Fruit fly (Drosophila melanogaster) whole organism, pupa: Measurements from ENCODE around the gene ect.

Experiments used
- CG10348 ChIP-seq: fragments of 200-800 bp; sonication (Bioruptor generic); IDR thresholded peaks from 2 replicates; pipeline ENCODE4 v1.3.6; 2022; ENCODE audit warnings: missing biosample characterization, missing genetic modification characterization
- CG12605 ChIP-seq: fragments of 200-800 bp; sonication (Bioruptor generic); IDR thresholded peaks from 2 replicates; pipeline ENCODE4 v1.3.6; 2022; ENCODE audit warnings: missing biosample characterization, missing genetic modification characterization
- CG13204 ChIP-seq: fragments of 200-800 bp; sonication (Bioruptor generic); optimal IDR thresholded peaks from 2 replicates; lab custom pipeline; 2018; ENCODE audit warnings: missing biosample characterization, mild to moderate bottlenecking, missing genetic modification characterization, moderate library complexity
- CG14655 ChIP-seq: fragments of 200-800 bp; sonication (Bioruptor generic); optimal IDR thresholded peaks from 3 replicates; lab custom pipeline; 2017; ENCODE audit warnings: mild to moderate bottlenecking, missing biosample characterization, missing genetic modification reagents, missing genetic modification characterization
- CG15710 ChIP-seq: fragments of 200-800 bp; sonication (Bioruptor generic); optimal IDR thresholded peaks from 2 replicates; lab custom pipeline; 2018; ENCODE audit warnings: missing biosample characterization, mild to moderate bottlenecking, missing genetic modification characterization, moderate library complexity
- CG17806 ChIP-seq: fragments of 200-800 bp; sonication (Bioruptor generic); optimal IDR thresholded peaks from 2 replicates; lab custom pipeline; 2018; ENCODE audit warnings: missing biosample characterization, mild to moderate bottlenecking, missing genetic modification characterization, moderate library complexity
- CG32121 ChIP-seq: fragments of 200-800 bp; sonication (Bioruptor generic); IDR thresholded peaks from 2 replicates; pipeline ENCODE4 v1.3.6; 2022; ENCODE audit warnings: missing biosample characterization, missing genetic modification characterization
- CG34367 ChIP-seq: fragments of 200-800 bp; sonication (Bioruptor generic); optimal IDR thresholded peaks from 2 replicates; lab custom pipeline; 2018; ENCODE audit warnings: missing biosample characterization, mild to moderate bottlenecking, missing genetic modification characterization
- CG4496 ChIP-seq: fragments of 200-800 bp; sonication (Bioruptor generic); IDR thresholded peaks from 3 replicates; pipeline ENCODE4 v1.3.6; 2022; ENCODE audit warnings: missing biosample characterization, missing genetic modification characterization
- CG8159 ChIP-seq: fragments of 200-800 bp; sonication (Bioruptor generic); optimal IDR thresholded peaks from 3 replicates; lab custom pipeline; 2018; ENCODE audit warnings: missing biosample characterization, mild to moderate bottlenecking, missing genetic modification characterization, moderate library complexity
- CG8301 ChIP-seq: fragments of 200-800 bp; sonication (Bioruptor generic); optimal IDR thresholded peaks from 2 replicates; lab custom pipeline; 2018; ENCODE audit warnings: missing biosample characterization, mild to moderate bottlenecking, missing genetic modification characterization
- CG9948 ChIP-seq: fragments of 200-800 bp; sonication (Bioruptor generic); optimal IDR thresholded peaks from 2 replicates; lab custom pipeline; 2018; ENCODE audit warnings: missing biosample characterization, mild to moderate bottlenecking, missing genetic modification characterization, moderate library complexity
- D1 ChIP-seq: fragments of 200-800 bp; sonication (Bioruptor generic); optimal IDR thresholded peaks from 2 replicates; lab custom pipeline; 2018; ENCODE audit warnings: missing biosample characterization, mild to moderate bottlenecking, missing genetic modification characterization, moderate library complexity
- EcR ChIP-seq: fragments of 200-800 bp; sonication (Bioruptor generic); optimal IDR thresholded peaks from 3 replicates; lab custom pipeline; 2019; ENCODE audit warnings: missing biosample characterization, missing genetic modification characterization, mild to moderate bottlenecking, moderate library complexity, missing genetic modification reagents
- Ets98B ChIP-seq: fragments of 200-800 bp; sonication (Bioruptor generic); IDR thresholded peaks from 2 replicates; pipeline ENCODE4 v1.3.6; 2022; ENCODE audit warnings: missing biosample characterization, missing genetic modification characterization
- Pif1A ChIP-seq: fragments of 200-800 bp; sonication (Bioruptor generic); optimal IDR thresholded peaks from 3 replicates; lab custom pipeline; 2016; ENCODE audit warnings: missing biosample characterization, missing genetic modification characterization
- Pif1B ChIP-seq: fragments of 200-800 bp; sonication (Bioruptor generic); optimal IDR thresholded peaks from 3 replicates; lab custom pipeline; 2016; ENCODE audit warnings: missing biosample characterization, missing genetic modification characterization
- Snoo ChIP-seq: fragments of 200-800 bp; sonication (Bioruptor generic); optimal IDR thresholded peaks from 3 replicates; lab custom pipeline; 2017; ENCODE audit warnings: missing biosample characterization, mild to moderate bottlenecking, missing genetic modification characterization, inconsistent platforms
- fd96Ca ChIP-seq: fragments of 200-800 bp; sonication (Bioruptor generic); IDR thresholded peaks from 3 replicates; pipeline ENCODE4 v1.3.6; 2022; ENCODE audit warnings: missing biosample characterization, missing genetic modification characterization
- gl ChIP-seq: fragments of 200-800 bp; sonication (Bioruptor generic); optimal IDR thresholded peaks from 2 replicates; lab custom pipeline; 2018; ENCODE audit warnings: missing biosample characterization, mild to moderate bottlenecking, missing genetic modification characterization
- rn ChIP-seq: fragments of 200-800 bp; sonication (Bioruptor generic); IDR thresholded peaks from 2 replicates; pipeline ENCODE4 v1.3.6; 2022; ENCODE audit warnings: missing biosample characterization, missing genetic modification characterization

Gene ect

dm6 chr3L:10201655-10202054, at the start of gene ect:
TSS of gene ect (minus strand) at chr3L:10201837.
- no peak for TF ChIP-seq Ets98B (GFP tag; lab: Robert Waterston, UW)
- no peak for TF ChIP-seq Pif1A
- no peak for TF ChIP-seq CG10348 (GFP tag; lab: Robert Waterston, UW)
- no peak for TF ChIP-seq CG8159
- TF ChIP-seq CG17806 = no peak
- no peak for TF ChIP-seq CG12605 (GFP tag; lab: Robert Waterston, UW)
- 0 out of 2 replicates have a peak, but pooled peaks have one; percentile 10 for TF ChIP-seq CG32121
- TF ChIP-seq CG4496 = peak; percentile 68; the same call in 2 of the 3 replicates
- TF ChIP-seq EcR (GFP tag; lab: Kevin White, UChicago) = no peak

- TF ChIP-seq CG15710 (no peak), CG4496 (no peak), CG13204 (GFP tag; lab: Kevin White, UChicago) (no peak), Pif1A (no peak), CG17806 (no peak), CG10348 (GFP tag; lab: Robert Waterston, UW) (no peak), Snoo (tag; lab: Kevin White, UChicago) (no peak), CG14655 (GFP tag; lab: Kevin White, UChicago) (no peak), CG8159 (no peak), fd96Ca (GFP tag; lab: Robert Waterston, UW) (no peak), D1 (tag; lab: Kevin White, UChicago) (no peak), CG9948 (no peak), CG12605 (GFP tag; lab: Robert Waterston, UW) (no peak), CG32121 (no peak)
Measured at dm6 chr3L:10249836-10250235, 48.2 kb upstream of the ect start.

- TF ChIP-seq CG34367 (peak; percentile 50), CG15710 (peak; percentile 72), CG13204 (GFP tag; lab: Kevin White, UChicago) (peak; percentile 3), CG8301 (tag; lab: Kevin White, UChicago) (no peak)
Measured at dm6 chr3L:10247579-10247978, 45.9 kb upstream of the ect start.

dm6 chr3L:10247121-10247520, 45.5 kb upstream of the ect start:
- TF ChIP-seq CG12605 (GFP tag; lab: Robert Waterston, UW) (no peak), CG10348 (GFP tag; lab: Robert Waterston, UW) (peak; percentile 25; the same call in 1 of the 2 replicates)

dm6 chr3L:10246226-10246778, 44.7 kb upstream of the ect start:
- TF ChIP-seq CG17806 = no peak
- TF ChIP-seq Snoo (tag; lab: Kevin White, UChicago) = no peak
- no peak for TF ChIP-seq EcR (GFP tag; lab: Kevin White, UChicago)
- TF ChIP-seq CG14655 (GFP tag; lab: Kevin White, UChicago) = no peak
- no peak for TF ChIP-seq CG9948
- TF ChIP-seq Pif1B (GFP tag; lab: Kevin White, UChicago) = no peak
- no peak for TF ChIP-seq CG34367
- TF ChIP-seq gl (tag; lab: Kevin White, UChicago) = no peak
- TF ChIP-seq fd96Ca (GFP tag; lab: Robert Waterston, UW) = no peak
- no peak for TF ChIP-seq rn (GFP tag; lab: Robert Waterston, UW)
- TF ChIP-seq CG4496 = no peak
- no peak for TF ChIP-seq CG15710
- no peak for TF ChIP-seq CG32121
- no peak for TF ChIP-seq CG12605 (GFP tag; lab: Robert Waterston, UW)
- no peak for TF ChIP-seq Ets98B (GFP tag; lab: Robert Waterston, UW)
- TF ChIP-seq D1 (tag; lab: Kevin White, UChicago) = no peak
- TF ChIP-seq CG13204 (GFP tag; lab: Kevin White, UChicago) = no peak
- TF ChIP-seq CG10348 (GFP tag; lab: Robert Waterston, UW) = no peak

- no peak for TF ChIP-seq Pif1B (GFP tag; lab: Kevin White, UChicago)
- no peak for TF ChIP-seq CG4496
- TF ChIP-seq fd96Ca (GFP tag; lab: Robert Waterston, UW) = no peak
- no peak for TF ChIP-seq D1 (tag; lab: Kevin White, UChicago)
- no peak for TF ChIP-seq CG14655 (GFP tag; lab: Kevin White, UChicago)
- TF ChIP-seq CG12605 (GFP tag; lab: Robert Waterston, UW) = no peak
- TF ChIP-seq EcR (GFP tag; lab: Kevin White, UChicago) = no peak
Measured at dm6 chr3L:10244606-10245005, 43.0 kb upstream of the ect start, which contains the start of gene Or67c. TSS of gene Or67c (minus strand) at chr3L:10244706.

- TF ChIP-seq D1 (tag; lab: Kevin White, UChicago) = no peak
- TF ChIP-seq Ets98B (GFP tag; lab: Robert Waterston, UW) = no peak
- TF ChIP-seq CG13204 (GFP tag; lab: Kevin White, UChicago) = no peak
- peak; percentile 34 for TF ChIP-seq CG34367
- no peak for TF ChIP-seq gl (tag; lab: Kevin White, UChicago)
- TF ChIP-seq EcR (GFP tag; lab: Kevin White, UChicago) = no peak
- peak; percentile 2 for TF ChIP-seq CG14655 (GFP tag; lab: Kevin White, UChicago)
- no peak for TF ChIP-seq rn (GFP tag; lab: Robert Waterston, UW)
- TF ChIP-seq CG10348 (GFP tag; lab: Robert Waterston, UW) = no peak
- TF ChIP-seq CG4496 = no peak
- TF ChIP-seq CG8159 = peak; percentile 48
- no peak for TF ChIP-seq CG8301 (tag; lab: Kevin White, UChicago)
- peak; percentile 50 for TF ChIP-seq CG15710
- peak; percentile 32 for TF ChIP-seq Pif1A
- no peak for TF ChIP-seq CG12605 (GFP tag; lab: Robert Waterston, UW)
- no peak for TF ChIP-seq CG17806
- TF ChIP-seq Pif1B (GFP tag; lab: Kevin White, UChicago) = no peak
- TF ChIP-seq Snoo (tag; lab: Kevin White, UChicago) = no peak
- no peak for TF ChIP-seq CG32121
- TF ChIP-seq fd96Ca (GFP tag; lab: Robert Waterston, UW) = no peak
- TF ChIP-seq CG9948 = no peak
Measured at dm6 chr3L:10242243-10242642, 40.6 kb upstream of the ect start.
